Fruit fly (Drosophila melanogaster): ENCODE measurements around the gene BobA.

The BobA gene

dm6 chr3L:14942769-14943168 lies 3.2 kb downstream of the BobA start:
- TF ChIP-seq Sox102F (GFP tag; optimal IDR thresholded peaks at IDR 0.05) = no peak
- no peak for TF ChIP-seq cyc (GFP tag; optimal IDR thresholded peaks at IDR 0.05)
- no peak for TF ChIP-seq CG16779 (tag; optimal IDR thresholded peaks at IDR 0.05)
- TF ChIP-seq Eip78C (GFP tag) = no peak
- no peak for TF ChIP-seq fd85E (GFP tag; optimal IDR thresholded peaks at IDR 0.05)
- no peak for TF ChIP-seq fd59A (GFP tag; optimal IDR thresholded peaks at IDR 0.05)
- no peak for TF ChIP-seq eg (GFP tag; IDR thresholded peaks at IDR 0.05)
- no peak for TF ChIP-seq dac (GFP tag; optimal IDR thresholded peaks at IDR 0.05)

dm6 chr3L:14925602-14926001 lies 20.3 kb downstream of the BobA start:
- TF ChIP-seq CG8632 (GFP tag; optimal IDR thresholded peaks at IDR 0.05) (no peak), Ets21C (GFP tag; optimal IDR thresholded peaks at IDR 0.05) (no peak), dac (GFP tag; optimal IDR thresholded peaks at IDR 0.05) (no peak), Ets96B (tag; optimal IDR thresholded peaks at IDR 0.05) (no peak), Hr39 (GFP tag; optimal IDR thresholded peaks at IDR 0.05) (no peak), Lpt (GFP tag; optimal IDR thresholded peaks at IDR 0.05) (no peak), CG31627 (GFP tag; optimal IDR thresholded peaks at IDR 0.05) (no peak), eg (GFP tag; IDR thresholded peaks at IDR 0.05) (no peak), CG9139 (GFP tag; optimal IDR thresholded peaks at IDR 0.05) (no peak), esn (GFP tag; optimal IDR thresholded peaks at IDR 0.05) (no peak), fkh (GFP tag; optimal IDR thresholded peaks at IDR 0.05) (no peak), CG6276 (GFP tag; optimal IDR thresholded peaks at IDR 0.05) (no peak), Gug (GFP tag; IDR thresholded peaks at IDR 0.05) (no peak), cyc (GFP tag; optimal IDR thresholded peaks at IDR 0.05) (no peak), Hr4 (GFP tag; optimal IDR thresholded peaks at IDR 0.05) (no peak), CG4318 (GFP tag; optimal IDR thresholded peaks at IDR 0.05) (no peak), CG6792 (GFP tag; optimal IDR thresholded peaks at IDR 0.05) (no peak)

- TF ChIP-seq CG8119 (GFP tag; IDR thresholded peaks at IDR 0.05) (no peak), CG6854 (GFP tag; optimal IDR thresholded peaks at IDR 0.05) (no peak), Blimp-1 (GFP tag; optimal IDR thresholded peaks at IDR 0.05) (no peak), cyc (GFP tag; optimal IDR thresholded peaks at IDR 0.05) (no peak), topi (GFP tag; optimal IDR thresholded peaks at IDR 0.05) (no peak), CG32006 (GFP tag; optimal IDR thresholded peaks at IDR 0.05) (no peak), CG11902 (GFP tag; optimal IDR thresholded peaks at IDR 0.05) (no peak), Hr4 (GFP tag; optimal IDR thresholded peaks at IDR 0.05) (no peak), Met (GFP tag; optimal IDR thresholded peaks at IDR 0.05) (no peak), Sox102F (GFP tag; optimal IDR thresholded peaks at IDR 0.05) (no peak), CG1621 (tag; optimal IDR thresholded peaks at IDR 0.05) (no peak), pdm3 (GFP tag; optimal IDR thresholded peaks at IDR 0.05) (no peak)
Observed at dm6 chr3L:14903505-14903904, 42.4 kb downstream of the BobA start, which contains the start of gene DCX-EMAP. Gene DCX-EMAP, plus strand, starts transcription at chr3L:14903805.
